Fruit fly (Drosophila melanogaster) whole organism, embryonic: Measurements from ENCODE around the gene CG3566.

Source experiments
- Abd-B ChIP-seq: fragments of 200-800 bp; sonication (Bioruptor generic); optimal IDR thresholded peaks from 2 replicates; lab custom pipeline; 2018; ENCODE audit warnings: missing biosample characterization, mild to moderate bottlenecking, missing genetic modification characterization, moderate library complexity
- Atf-2 ChIP-seq: fragments of 200-800 bp; sonication (Bioruptor generic); optimal IDR thresholded peaks from 2 replicates; lab custom pipeline; 2016; ENCODE audit warnings: missing biosample characterization, missing genetic modification characterization
- CG10654 ChIP-seq: fragments of 200-800 bp; sonication (Bioruptor generic); optimal IDR thresholded peaks from 2 replicates; lab custom pipeline; 2016; ENCODE audit warnings: missing biosample characterization, missing genetic modification characterization
- CG11456 ChIP-seq: fragments of 200-800 bp; sonication (Bioruptor generic); IDR thresholded peaks from 3 replicates; pipeline ENCODE4 v1.3.6; 2022; ENCODE audit warnings: missing biosample characterization, missing genetic modification characterization
- CG11560 ChIP-seq: fragments of 200-800 bp; sonication (Bioruptor generic); IDR thresholded peaks from 3 replicates; pipeline ENCODE4 v1.3.6; 2022; ENCODE audit warnings: missing biosample characterization, missing genetic modification characterization
- CG12071 ChIP-seq: fragments of 200-800 bp; sonication (Bioruptor generic); optimal IDR thresholded peaks from 3 replicates; lab custom pipeline; 2018; ENCODE audit warnings: missing biosample characterization, mild to moderate bottlenecking, missing genetic modification characterization
- CG12391 ChIP-seq: fragments of 200-800 bp; sonication (Bioruptor generic); optimal IDR thresholded peaks from 3 replicates; lab custom pipeline; 2018; ENCODE audit warnings: missing biosample characterization, mild to moderate bottlenecking, missing genetic modification characterization, moderate library complexity
- CG12744 ChIP-seq: fragments of 200-800 bp; sonication (Bioruptor generic); optimal IDR thresholded peaks from 2 replicates; lab custom pipeline; 2016; ENCODE audit warnings: missing biosample characterization, missing genetic modification characterization
- CG13287 ChIP-seq: fragments of 200-800 bp; sonication (Bioruptor generic); IDR thresholded peaks from 2 replicates; pipeline ENCODE4 v1.3.6; 2022; ENCODE audit warnings: missing biosample characterization, missing genetic modification characterization; ENCODE audit not compliant: partially characterized antibody
- CG13775 ChIP-seq: fragments of 200-800 bp; sonication (Bioruptor generic); optimal IDR thresholded peaks from 3 replicates; lab custom pipeline; 2017; ENCODE audit warnings: missing biosample characterization, mild to moderate bottlenecking, missing genetic modification characterization
- CG14441 ChIP-seq: fragments of 200-800 bp; sonication (Bioruptor generic); IDR thresholded peaks from 2 replicates; pipeline ENCODE4 v1.3.6; 2022; ENCODE audit warnings: missing biosample characterization, missing genetic modification characterization
- CG1602 ChIP-seq: fragments of 200-800 bp; sonication (Bioruptor generic); optimal IDR thresholded peaks from 3 replicates; lab custom pipeline; 2016; ENCODE audit warnings: missing biosample characterization, missing genetic modification characterization
- CG1603 ChIP-seq: fragments of 200-800 bp; sonication (Bioruptor generic); optimal IDR thresholded peaks from 2 replicates; lab custom pipeline; 2019; ENCODE audit warnings: missing biosample characterization, mild to moderate bottlenecking, missing genetic modification characterization, moderate library complexity
- CG16863 ChIP-seq: fragments of 200-800 bp; sonication (Bioruptor generic); optimal IDR thresholded peaks from 3 replicates; lab custom pipeline; 2016; ENCODE audit warnings: missing biosample characterization, missing genetic modification characterization
- CG17186 ChIP-seq: fragments of 200-800 bp; sonication (Bioruptor generic); optimal IDR thresholded peaks from 3 replicates; lab custom pipeline; 2017; ENCODE audit warnings: missing biosample characterization, missing genetic modification reagents, missing genetic modification characterization
- CG17359 ChIP-seq: fragments of 200-800 bp; sonication (Bioruptor generic); optimal IDR thresholded peaks from 3 replicates; lab custom pipeline; 2018; ENCODE audit warnings: missing biosample characterization, mild to moderate bottlenecking, missing genetic modification characterization, moderate library complexity
- CG17829 ChIP-seq: fragments of 200-800 bp; optimal IDR thresholded peaks from 2 replicates; lab custom pipeline; 2019; ENCODE audit warnings: missing biosample characterization, mild to moderate bottlenecking, missing genetic modification characterization, moderate library complexity
- CG2678 ChIP-seq: fragments of 200-800 bp; sonication (Bioruptor generic); optimal IDR thresholded peaks from 3 replicates; lab custom pipeline; 2019; ENCODE audit warnings: missing biosample characterization, mild to moderate bottlenecking, missing genetic modification characterization, moderate library complexity
- CG3281 ChIP-seq: fragments of 200-800 bp; sonication (Bioruptor generic); optimal IDR thresholded peaks from 3 replicates; lab custom pipeline; 2017; ENCODE audit warnings: missing biosample characterization, mild to moderate bottlenecking, missing genetic modification characterization
- CG6791 ChIP-seq: fragments of 200-800 bp; sonication (Bioruptor generic); IDR thresholded peaks from 3 replicates; pipeline ENCODE4 v1.3.6; 2022; ENCODE audit warnings: missing biosample characterization, missing genetic modification characterization; ENCODE audit not compliant: partially characterized antibody
- Dek ChIP-seq: fragments of 200-800 bp; sonication (Bioruptor generic); optimal IDR thresholded peaks from 3 replicates; lab custom pipeline; 2019; ENCODE audit warnings: missing biosample characterization, mild to moderate bottlenecking, missing genetic modification characterization, moderate library complexity
- E2f1 ChIP-seq: fragments of 200-800 bp; sonication (Bioruptor generic); IDR thresholded peaks from 2 replicates; pipeline ENCODE4 v1.3.6; 2022; ENCODE audit warnings: missing biosample characterization, missing genetic modification characterization
- Fer1 ChIP-seq: fragments of 200-800 bp; sonication (Bioruptor generic); optimal IDR thresholded peaks from 2 replicates; lab custom pipeline; 2017; ENCODE audit warnings: missing biosample characterization, mild to moderate bottlenecking, missing genetic modification characterization
- Fer3 ChIP-seq: fragments of 200-800 bp; sonication (Bioruptor generic); optimal IDR thresholded peaks from 2 replicates; lab custom pipeline; 2018; ENCODE audit warnings: missing biosample characterization, mild to moderate bottlenecking, missing genetic modification characterization, moderate library complexity
- Hr78 ChIP-seq, 2 experiments: fragments of 200-800 bp in 1 of 2; fragments of >200 bp in 1 of 2; sonication (Bioruptor generic) in 1 of 2; optimal IDR thresholded peaks; 2 replicates each; lab custom pipeline; 2017 to 2019; ENCODE audit warnings: missing biosample characterization in 2 of 2, missing genetic modification characterization in 2 of 2, mild to moderate bottlenecking in 1 of 2, moderate library complexity in 1 of 2
- Hsf ChIP-seq: fragments of 200-800 bp; sonication (Bioruptor generic); optimal IDR thresholded peaks from 3 replicates; lab custom pipeline; 2016; ENCODE audit warnings: missing biosample characterization, missing genetic modification characterization
- Lim3 ChIP-seq: fragments of 200-800 bp; sonication (Bioruptor generic); IDR thresholded peaks from 2 replicates; pipeline ENCODE4 v1.3.6; 2022; ENCODE audit warnings: missing biosample characterization, missing genetic modification characterization
- NK7.1 ChIP-seq: fragments of 200-800 bp; sonication (Bioruptor generic); optimal IDR thresholded peaks from 3 replicates; lab custom pipeline; 2016; ENCODE audit warnings: missing biosample characterization, missing genetic modification characterization
- Nf-YB ChIP-seq: fragments of 200-800 bp; sonication (Bioruptor generic); optimal IDR thresholded peaks from 3 replicates; lab custom pipeline; 2019; ENCODE audit warnings: missing biosample characterization, mild to moderate bottlenecking, missing genetic modification characterization, moderate library complexity
- NfI ChIP-seq: fragments of 200-800 bp; sonication (Bioruptor generic); optimal IDR thresholded peaks from 3 replicates; lab custom pipeline; 2018; ENCODE audit warnings: missing biosample characterization, mild to moderate bottlenecking, missing genetic modification characterization, moderate library complexity
- Ravus ChIP-seq: fragments of 200-800 bp; sonication (Bioruptor generic); IDR thresholded peaks from 2 replicates; pipeline ENCODE4 v1.3.6; 2022; ENCODE audit warnings: missing biosample characterization, missing genetic modification characterization
- YL-1 ChIP-seq: fragments of 200-800 bp; sonication (Bioruptor generic); optimal IDR thresholded peaks from 3 replicates; lab custom pipeline; 2017; ENCODE audit warnings: missing biosample characterization, mild to moderate bottlenecking, missing genetic modification characterization
- abd-A ChIP-seq: fragments of 200-800 bp; sonication (Bioruptor generic); optimal IDR thresholded peaks from 3 replicates; lab custom pipeline; 2019; ENCODE audit warnings: missing biosample characterization, mild to moderate bottlenecking, missing genetic modification characterization, moderate library complexity
- br ChIP-seq: fragments of >200 bp; optimal IDR thresholded peaks from 2 replicates; lab custom pipeline; 2017
- ci ChIP-seq: fragments of 200-800 bp; sonication (Bioruptor generic); IDR thresholded peaks from 3 replicates; pipeline ENCODE4 v1.3.6; 2022; ENCODE audit warnings: missing biosample characterization, missing genetic modification characterization
- dmrt11E ChIP-seq: fragments of 200-800 bp; sonication (Bioruptor generic); optimal IDR thresholded peaks from 3 replicates; lab custom pipeline; 2018; ENCODE audit warnings: missing biosample characterization, mild to moderate bottlenecking, missing genetic modification characterization, moderate library complexity
- ken ChIP-seq: fragments of 200-800 bp; sonication (Bioruptor generic); IDR thresholded peaks from 3 replicates; pipeline ENCODE4 v1.3.6; 2022; ENCODE audit warnings: missing biosample characterization, missing genetic modification characterization
- knrl ChIP-seq: fragments of 200-800 bp; sonication (Bioruptor generic); IDR thresholded peaks from 3 replicates; pipeline ENCODE4 v1.3.6; 2022; ENCODE audit warnings: missing biosample characterization, missing genetic modification characterization; ENCODE audit not compliant: partially characterized antibody
- lilli ChIP-seq: fragments of 200-800 bp; sonication (Bioruptor generic); optimal IDR thresholded peaks from 3 replicates; lab custom pipeline; 2016; ENCODE audit warnings: missing biosample characterization, missing genetic modification characterization
- lola ChIP-seq, 3 experiments: fragments of >200 bp in 2 of 3; fragments of 200-800 bp in 1 of 3; sonication (Bioruptor generic) in 1 of 3; optimal IDR thresholded peaks; 2 replicates each; lab custom pipeline; 2017 to 2019; ENCODE audit warnings: missing biosample characterization in 3 of 3, missing genetic modification characterization in 3 of 3, mild to moderate bottlenecking in 1 of 3, moderate library complexity in 1 of 3
- mld ChIP-seq: fragments of 200-800 bp; sonication (Bioruptor generic); IDR thresholded peaks from 3 replicates; pipeline ENCODE4 v1.3.6; 2022; ENCODE audit warnings: missing biosample characterization, missing genetic modification characterization; ENCODE audit not compliant: partially characterized antibody
- peb ChIP-seq: fragments of 200-800 bp; sonication (Bioruptor generic); IDR thresholded peaks from 2 replicates; pipeline ENCODE4 v1.3.6; 2022; ENCODE audit warnings: missing biosample characterization, missing genetic modification characterization
- pita ChIP-seq: fragments of 200-800 bp; sonication (Bioruptor generic); optimal IDR thresholded peaks from 2 replicates; lab custom pipeline; 2017; ENCODE audit warnings: missing biosample characterization, mild to moderate bottlenecking, missing genetic modification characterization
- prd ChIP-seq, 3 experiments: fragments of >200 bp in 2 of 3; fragments of 200-800 bp in 1 of 3; sonication (Bioruptor generic) in 1 of 3; optimal IDR thresholded peaks in 2 of 3; IDR thresholded peaks in 1 of 3; 2 replicates in 2 of 3; 3 replicates in 1 of 3; pipeline versions ENCODE4 v1.3.6 to Lab custom; 2017 to 2022; ENCODE audit warnings: missing biosample characterization in 1 of 3, missing genetic modification characterization in 1 of 3
- slbo ChIP-seq: fragments of 200-800 bp; sonication (Bioruptor generic); IDR thresholded peaks from 2 replicates; pipeline ENCODE4 v1.3.6; 2022; ENCODE audit warnings: missing biosample characterization, missing genetic modification characterization
- stc ChIP-seq: fragments of 200-800 bp; sonication (Bioruptor generic); IDR thresholded peaks from 2 replicates; pipeline ENCODE4 v1.3.6; 2022; ENCODE audit warnings: missing biosample characterization, missing genetic modification characterization
- tgo ChIP-seq: fragments of 200-800 bp; sonication (Bioruptor generic); IDR thresholded peaks from 3 replicates; pipeline ENCODE4 v1.3.6; 2022; ENCODE audit warnings: missing biosample characterization, missing genetic modification characterization
- unc-4 ChIP-seq: fragments of 200-800 bp; sonication (Bioruptor generic); IDR thresholded peaks from 2 replicates; pipeline ENCODE4 v1.3.6; 2022; ENCODE audit warnings: missing biosample characterization, missing genetic modification characterization; ENCODE audit not compliant: partially characterized antibody
- vvl ChIP-seq: fragments of 200-800 bp; sonication (Bioruptor generic); IDR thresholded peaks from 2 replicates; pipeline ENCODE4 v1.3.6; 2022; ENCODE audit warnings: missing biosample characterization, missing genetic modification characterization

CG3566 gene

DNA sequence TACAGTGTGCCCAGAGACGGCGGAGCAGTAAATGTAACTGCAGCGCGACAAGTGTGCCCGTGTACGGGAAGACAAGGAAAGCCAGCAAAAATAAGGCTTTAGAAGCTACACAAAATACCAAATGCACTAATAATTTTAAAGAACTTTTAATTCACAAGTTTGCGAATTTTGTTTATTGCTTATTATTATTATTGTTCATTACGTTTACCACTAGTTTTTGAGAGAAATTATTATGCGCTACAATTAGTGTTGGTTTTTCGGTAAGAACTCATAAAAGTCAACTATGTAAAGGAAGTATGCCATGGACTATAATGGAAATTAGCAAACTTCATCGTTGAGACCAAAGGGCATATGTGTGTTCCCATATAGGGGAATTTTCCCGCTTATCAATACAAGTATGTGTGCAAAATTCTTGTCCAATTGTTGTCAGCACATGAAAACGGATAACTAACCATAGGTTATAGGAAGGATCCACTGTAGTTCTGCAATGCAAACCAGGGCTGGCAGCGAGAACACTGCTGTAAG is 9.3 kb downstream of the CG3566 start, which contains the start of gene schlank (continued):
- 0 out of 2 replicates have a peak, but pooled peaks have one; percentile 49 for TF ChIP-seq stc
- peak; percentile 35 for TF ChIP-seq Dek
- peak; percentile 62 for TF ChIP-seq Hsf (GFP tag; lab: Kevin White, UChicago)
- peak; percentile 81 for TF ChIP-seq ci
- TF ChIP-seq knrl (GFP tag; lab: Robert Waterston, UW): no peak
- no peak for TF ChIP-seq unc-4 (GFP tag; lab: Robert Waterston, UW)
- peak in 1 of 3 experiments; percentile 37 for TF ChIP-seq lola (GFP tag; optimal IDR thresholded peaks at IDR 0.05; lab: Kevin White, UChicago)
- TF ChIP-seq CG13287 (GFP tag; lab: Robert Waterston, UW): no peak
- TF ChIP-seq E2f1 (GFP tag; lab: Robert Waterston, UW): peak; percentile 51; the same call in 1 of the 2 replicates
- TF ChIP-seq CG12071 (GFP tag; lab: Kevin White, UChicago): peak; percentile 25
- peak; percentile 53 for TF ChIP-seq CG17359
- peak; percentile 27 for TF ChIP-seq CG17186
- no peak for TF ChIP-seq mld (GFP tag; lab: Robert Waterston, UW)
- peak; percentile 81 for TF ChIP-seq slbo (GFP tag; lab: Robert Waterston, UW)
- TF ChIP-seq CG10654 (GFP tag; lab: Kevin White, UChicago): peak; percentile 40
- no peak for TF ChIP-seq abd-A (tag; lab: Kevin White, UChicago)
- TF ChIP-seq prd (optimal IDR thresholded peaks at IDR 0.05; lab: Kevin White, UChicago): no peak
- peak; percentile 81 for TF ChIP-seq prd (GFP tag; IDR thresholded peaks at IDR 0.05; lab: Robert Waterston, UW)
- peak; percentile 41 for TF ChIP-seq Abd-B (GFP tag; lab: Kevin White, UChicago)
- TF ChIP-seq Hr78 (GFP tag; optimal IDR thresholded peaks at IDR 0.05; lab: Kevin White, UChicago): no peak
- no peak for TF ChIP-seq Lim3 (GFP tag; lab: Robert Waterston, UW)
- no peak for TF ChIP-seq NK7.1 (GFP tag; lab: Kevin White, UChicago)
- peak; percentile 53; the same call in 2 of the 3 replicates for TF ChIP-seq tgo (GFP tag; lab: Robert Waterston, UW)
- TF ChIP-seq peb: 0 out of 2 replicates have a peak, but pooled peaks have one; percentile 29
- TF ChIP-seq Atf-2 (GFP tag; lab: Kevin White, UChicago): peak; percentile 49
- TF ChIP-seq CG2678: no peak
- peak; percentile 52 for TF ChIP-seq CG12391 (tag; lab: Kevin White, UChicago)
- TF ChIP-seq CG1603 (tag; lab: Kevin White, UChicago): peak; percentile 45
- TF ChIP-seq CG11560 (tag; lab: Robert Waterston, UW): no peak
- peak; percentile 52 for TF ChIP-seq Fer3
- TF ChIP-seq CG6791 (GFP tag; lab: Robert Waterston, UW): no peak
- TF ChIP-seq CG3281: no peak
- peak; percentile 71 for TF ChIP-seq CG14441 (GFP tag; lab: Robert Waterston, UW)
- no peak for TF ChIP-seq CG12744 (GFP tag; lab: Kevin White, UChicago)
- peak; percentile 21 for TF ChIP-seq dmrt11E (tag; lab: Kevin White, UChicago)
- peak; percentile 57 for TF ChIP-seq CG16863 (GFP tag; lab: Kevin White, UChicago)
- TF ChIP-seq Nf-YB: no peak
- 0 out of 2 replicates have a peak, but pooled peaks have one; percentile 8 for TF ChIP-seq Ravus (GFP tag; lab: Robert Waterston, UW)
- TF ChIP-seq NfI: peak; percentile 50
- peak; percentile 28 for TF ChIP-seq CG17829 (tag; lab: Kevin White, UChicago)
- peak; percentile 66 for TF ChIP-seq ken
- peak; percentile 60; the same call in 1 of the 3 replicates for TF ChIP-seq CG11456
- peak; percentile 10 for TF ChIP-seq Fer1 (GFP tag; lab: Kevin White, UChicago)
- peak; percentile 60 for TF ChIP-seq CG1602 (GFP tag; lab: Kevin White, UChicago)
- TF ChIP-seq CG13775 (GFP tag; lab: Kevin White, UChicago): peak; percentile 62
- no peak for TF ChIP-seq pita
- peak; percentile 72 for TF ChIP-seq lilli (GFP tag; lab: Kevin White, UChicago)
- no peak for TF ChIP-seq br (lab: Kevin White, UChicago)
- peak; percentile 68 for TF ChIP-seq vvl
- no peak for TF ChIP-seq YL-1
